Fruit fly (Drosophila melanogaster) whole organism, prepupa: ENCODE measurements around the gene NT1.
A peak's percentile ranks its signal among the peaks of the same experiment; 100 is the strongest.

ENCODE experiments used
- Blimp-1 ChIP-seq: fragments of 200-800 bp; sonication (Bioruptor generic); optimal IDR thresholded peaks from 3 replicates; lab custom pipeline; 2017; ENCODE audit warnings: missing biosample characterization, missing genetic modification characterization, mild to moderate bottlenecking, moderate library complexity, missing genetic modification reagents
- CG10669 ChIP-seq: fragments of 200-800 bp; sonication (Bioruptor generic); optimal IDR thresholded peaks from 3 replicates; lab custom pipeline; 2018; ENCODE audit warnings: missing biosample characterization, mild to moderate bottlenecking, missing genetic modification characterization, moderate library complexity
- Ets21C ChIP-seq: fragments of 200-800 bp; sonication (Bioruptor generic); optimal IDR thresholded peaks from 3 replicates; lab custom pipeline; 2016; ENCODE audit warnings: missing biosample characterization, missing genetic modification characterization
- Hr39 ChIP-seq: fragments of 200-800 bp; sonication (Bioruptor generic); optimal IDR thresholded peaks from 2 replicates; lab custom pipeline; 2016; ENCODE audit warnings: missing biosample characterization, missing genetic modification characterization
- Hr4 ChIP-seq: fragments of 200-800 bp; sonication (Bioruptor generic); optimal IDR thresholded peaks from 3 replicates; lab custom pipeline; 2016; ENCODE audit warnings: missing biosample characterization, missing genetic modification characterization
- Met ChIP-seq: fragments of 200-800 bp; sonication (Bioruptor generic); optimal IDR thresholded peaks from 3 replicates; lab custom pipeline; 2016; ENCODE audit warnings: missing biosample characterization, missing genetic modification characterization
- OdsH ChIP-seq: fragments of 200-800 bp; sonication (Bioruptor generic); optimal IDR thresholded peaks from 3 replicates; lab custom pipeline; 2016; ENCODE audit warnings: missing biosample characterization, missing genetic modification characterization
- salr ChIP-seq, 2 experiments: fragments of 200-800 bp; sonication (Bioruptor generic); optimal IDR thresholded peaks; 3 replicates each; lab custom pipeline; 2016 to 2018; ENCODE audit warnings: missing biosample characterization in 2 of 2, missing genetic modification characterization in 2 of 2, mild to moderate bottlenecking in 1 of 2
- svp ChIP-seq: fragments of 200-800 bp; sonication (Bioruptor generic); peaks from one replicate; lab custom pipeline; 2016; ENCODE audit warnings: missing biosample characterization, missing genetic modification characterization

DNA sequence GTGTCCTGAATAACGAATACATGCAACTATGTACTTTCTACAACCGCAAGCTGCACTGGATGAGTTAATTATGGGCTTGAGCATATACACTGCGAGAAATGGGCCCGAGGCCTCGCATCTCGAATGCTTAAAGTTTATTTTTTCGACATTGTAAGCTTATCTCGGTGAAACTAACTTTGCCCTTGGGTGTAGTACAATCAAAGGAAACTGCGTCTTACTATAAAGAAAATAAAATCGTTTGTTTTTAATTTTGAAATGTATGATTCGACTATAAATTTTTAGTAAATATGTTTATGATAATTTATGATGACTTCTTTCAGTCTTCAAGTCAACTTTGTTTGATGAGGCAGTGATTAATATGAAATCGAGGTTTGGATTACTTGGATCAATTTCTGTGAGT is 37.5 kb upstream of the NT1 start:
- TF ChIP-seq Met (GFP tag; lab: Kevin White, UChicago) (peak; percentile 62), Hr39 (peak; percentile 46), Ets21C (GFP tag; lab: Kevin White, UChicago) (no peak), OdsH (GFP tag; lab: Kevin White, UChicago) (peak; percentile 69), svp (GFP tag; lab: Kevin White, UChicago) (peak; percentile 76), CG10669 (GFP tag; lab: Kevin White, UChicago) (peak; percentile 65), Hr4 (GFP tag; lab: Kevin White, UChicago) (peak; percentile 76), salr (GFP tag; optimal IDR thresholded peaks at IDR 0.05; lab: Kevin White, UChicago) (peak in 1 of 2 experiments; percentile 68), Blimp-1 (GFP tag; lab: Kevin White, UChicago) (no peak)
